Worm (Caenorhabditis elegans) whole organism, L1 larva: Measurements from ENCODE around the gene C50F4.16.
A peak's percentile ranks its signal among the peaks of the same experiment; 100 is the strongest.

Experiments used
- aly-2 ChIP-seq: fragments of 150-350 bp; optimal IDR thresholded peaks from 2 replicates; lab custom pipeline; 2014; ENCODE audit warnings: missing biosample characterization, missing genetic modification characterization
- blmp-1 ChIP-seq: fragments of 150-350 bp; optimal IDR thresholded peaks from 2 replicates; lab custom pipeline; 2014; ENCODE audit warnings: missing biosample characterization, missing genetic modification characterization
- lin-39 ChIP-seq: fragments of 150-350 bp; optimal IDR thresholded peaks from 2 replicates; lab custom pipeline; 2014; ENCODE audit warnings: missing biosample characterization, missing genetic modification reagents, missing genetic modification characterization
- lir-3 ChIP-seq: sonication (generic microtip); optimal IDR thresholded peaks from 2 replicates; lab custom pipeline; 2016; ENCODE audit warnings: mild to moderate bottlenecking, missing genetic modification characterization, moderate library complexity, missing compliant biosample characterization; ENCODE audit not compliant: poor library complexity
- mep-1 ChIP-seq: fragments of 150-350 bp; optimal IDR thresholded peaks from 2 replicates; lab custom pipeline; 2014; ENCODE audit warnings: missing biosample characterization, missing genetic modification characterization
- nhr-11 ChIP-seq: fragments of 150-350 bp; optimal IDR thresholded peaks from 2 replicates; lab custom pipeline; 2014; ENCODE audit warnings: missing biosample characterization, missing genetic modification characterization
- nhr-237 ChIP-seq: fragments of 150-350 bp; optimal IDR thresholded peaks from 2 replicates; lab custom pipeline; 2014; ENCODE audit warnings: missing biosample characterization, missing genetic modification characterization
- nhr-71 ChIP-seq: sonication (generic microtip); optimal IDR thresholded peaks from 2 replicates; lab custom pipeline; 2016; ENCODE audit warnings: mild to moderate bottlenecking, missing genetic modification characterization, moderate library complexity, missing compliant biosample characterization
- nhr-77 ChIP-seq: fragments of 150-350 bp; optimal IDR thresholded peaks from 2 replicates; lab custom pipeline; 2014; ENCODE audit warnings: missing biosample characterization, missing genetic modification characterization
- nhr-84 ChIP-seq: sonication (generic microtip); optimal IDR thresholded peaks from 2 replicates; lab custom pipeline; 2017; ENCODE audit warnings: missing biosample characterization, missing genetic modification characterization
- skn-1 ChIP-seq: fragments of 150-350 bp; optimal IDR thresholded peaks from 2 replicates; lab custom pipeline; 2014; ENCODE audit warnings: missing biosample characterization, missing genetic modification characterization
- sox-4 ChIP-seq: sonication (generic microtip); optimal IDR thresholded peaks from 2 replicates; lab custom pipeline; 2016; ENCODE audit warnings: missing genetic modification characterization, missing compliant biosample characterization

DNA sequence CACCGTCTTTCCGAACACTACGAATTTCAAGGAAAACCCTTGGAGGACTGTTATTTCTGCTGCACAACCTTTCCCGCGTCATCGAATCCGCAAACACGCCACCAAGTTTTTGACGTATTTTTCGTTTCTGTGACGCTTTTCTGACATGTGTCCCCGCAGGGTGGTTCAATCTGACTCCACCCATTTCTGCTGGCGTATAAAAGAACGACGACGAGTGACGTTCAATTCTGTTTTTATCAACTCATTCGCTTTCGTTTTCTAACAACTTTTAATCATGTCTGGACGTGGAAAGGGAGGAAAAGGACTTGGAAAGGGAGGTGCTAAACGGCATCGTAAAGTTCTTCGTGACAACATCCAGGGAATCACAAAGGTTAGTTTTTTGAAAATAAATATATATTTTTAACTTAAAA is 5.5 kb upstream of the C50F4.16 start, which contains the start of gene his-37:
- TF ChIP-seq mep-1 (tag; lab: Kevin White, UChicago) (peak; percentile 99), nhr-84 (tag; lab: Kevin White, UChicago) (peak; percentile 60), nhr-71 (tag; lab: Kevin White, UChicago) (peak; percentile 99), sox-4 (tag; lab: Kevin White, UChicago) (peak; percentile 97), nhr-11 (tag; lab: Kevin White, UChicago) (peak; percentile 97), lin-39 (tag; lab: Kevin White, UChicago) (peak; percentile 90), lir-3 (peak; percentile 92), aly-2 (peak; percentile 90), skn-1 (tag; lab: Kevin White, UChicago) (peak; percentile 94), nhr-237 (tag; lab: Kevin White, UChicago) (peak; percentile 97), nhr-77 (tag; lab: Kevin White, UChicago) (peak; percentile 99), blmp-1 (tag; lab: Kevin White, UChicago) (peak; percentile 96)
